Worm (Caenorhabditis elegans) whole organism, L4 larva: ENCODE data around the gene B0272.3.

Experiments used
- F26F4.8 ChIP-seq: fragments of 200-800 bp; sonication (Bioruptor generic); conservative IDR thresholded peaks from 2 replicates; pipeline ENCODE4 v1.3.6; 2022; ENCODE audit warnings: missing genetic modification characterization, missing compliant biosample characterization
- F37D6.2 ChIP-seq: sonication (generic microtip); optimal IDR thresholded peaks from 2 replicates; lab custom pipeline; 2016; ENCODE audit warnings: mild to moderate bottlenecking, missing genetic modification characterization, missing compliant biosample characterization
- F44E2.7 ChIP-seq: fragments of 200-800 bp; sonication (Bioruptor generic); IDR thresholded peaks from 2 replicates; pipeline ENCODE4 v2.1.2; 2022; ENCODE audit warnings: missing genetic modification characterization, missing compliant biosample characterization
- Y48G9A.11 ChIP-seq: fragments of 200-800 bp; sonication (Bioruptor generic); IDR thresholded peaks from 2 replicates; pipeline ENCODE4 v1.3.6; 2022; ENCODE audit warnings: missing genetic modification reagents, missing genetic modification characterization, missing compliant biosample characterization
- aha-1 ChIP-seq: fragments of 150-350 bp; peaks from one replicate; lab custom pipeline; 2014; ENCODE audit warnings: missing biosample characterization, missing genetic modification characterization
- ama-1 ChIP-seq: fragments of 150-350 bp; optimal IDR thresholded peaks from 2 replicates; lab custom pipeline; 2014; ENCODE audit warnings: inconsistent platforms, mixed read lengths
- ceh-44 ChIP-seq: fragments of 200-800 bp; sonication (Bioruptor generic); IDR thresholded peaks from 2 replicates; pipeline ENCODE4 v1.3.6; 2022; ENCODE audit warnings: missing genetic modification reagents, missing genetic modification characterization, missing compliant biosample characterization
- ctbp-1 ChIP-seq: fragments of 200-800 bp; sonication (Bioruptor generic); IDR thresholded peaks from 2 replicates; pipeline ENCODE4 v1.3.6; 2022; ENCODE audit warnings: missing genetic modification reagents, missing genetic modification characterization, missing compliant biosample characterization
- daf-12 ChIP-seq: fragments of 150-350 bp; optimal IDR thresholded peaks from 2 replicates; lab custom pipeline; 2014; ENCODE audit warnings: missing biosample characterization, missing genetic modification reagents, missing genetic modification characterization
- daf-8 ChIP-seq: fragments of 200-800 bp; sonication (Bioruptor generic); IDR thresholded peaks from 2 replicates; pipeline ENCODE4 v1.3.6; 2022; ENCODE audit warnings: missing genetic modification characterization, missing compliant biosample characterization
- duxl-1 ChIP-seq: sonication (generic microtip); optimal IDR thresholded peaks from 2 replicates; lab custom pipeline; 2016; ENCODE audit warnings: mild to moderate bottlenecking, missing genetic modification characterization, moderate library complexity, missing compliant biosample characterization; ENCODE audit not compliant: poor library complexity
- dve-1 ChIP-seq: sonication (generic microtip); optimal IDR thresholded peaks from 2 replicates; lab custom pipeline; 2017; ENCODE audit warnings: antibody characterized with exemption, mild to moderate bottlenecking, missing genetic modification characterization, missing compliant biosample characterization; ENCODE audit not compliant: insufficient read depth
- egl-27 ChIP-seq: sonication (generic microtip); optimal IDR thresholded peaks from 3 replicates; lab custom pipeline; 2017; ENCODE audit warnings: missing biosample characterization, missing genetic modification reagents, missing genetic modification characterization
- egl-43 ChIP-seq: fragments of 200-800 bp; sonication (Bioruptor generic); IDR thresholded peaks from 2 replicates; pipeline ENCODE4 v1.3.6; 2022; ENCODE audit warnings: missing genetic modification reagents, missing genetic modification characterization, missing compliant biosample characterization
- fos-1 ChIP-seq: fragments of 150-350 bp; optimal IDR thresholded peaks from 2 replicates; lab custom pipeline; 2014; ENCODE audit warnings: missing biosample characterization, missing genetic modification characterization
- hlh-11 ChIP-seq: fragments of 200-800 bp; sonication (Bioruptor generic); optimal IDR thresholded peaks from 2 replicates; lab custom pipeline; 2018; ENCODE audit warnings: mild to moderate bottlenecking, missing genetic modification characterization, missing compliant biosample characterization
- hlh-30 ChIP-seq: sonication (generic microtip); optimal IDR thresholded peaks from 2 replicates; lab custom pipeline; 2017; ENCODE audit warnings: antibody characterized with exemption, mild to moderate bottlenecking, missing genetic modification characterization, missing compliant biosample characterization; ENCODE audit not compliant: insufficient read depth
- hmg-1.1 ChIP-seq: fragments of 200-800 bp; sonication (Bioruptor generic); IDR thresholded peaks from 2 replicates; pipeline ENCODE4 v1.3.6; 2022; ENCODE audit warnings: missing genetic modification reagents, missing genetic modification characterization, missing compliant biosample characterization
- jun-1 ChIP-seq: fragments of 150-350 bp; optimal IDR thresholded peaks from 2 replicates; lab custom pipeline; 2014; ENCODE audit warnings: missing biosample characterization, missing genetic modification reagents, missing genetic modification characterization
- lin-15B ChIP-seq: fragments of 150-350 bp; sonication (generic microtip); optimal IDR thresholded peaks from 3 replicates; lab custom pipeline; 2014; ENCODE audit warnings: missing biosample characterization, missing genetic modification characterization
- lin-29 ChIP-seq: fragments of 200-800 bp; sonication (Bioruptor generic); IDR thresholded peaks from 2 replicates; pipeline ENCODE4 v1.3.6; 2022; ENCODE audit warnings: missing genetic modification reagents, missing genetic modification characterization, missing compliant biosample characterization
- lin-38 ChIP-seq: fragments of 200-800 bp; sonication (Bioruptor generic); IDR thresholded peaks from 2 replicates; pipeline ENCODE4 v1.3.6; 2022; ENCODE audit warnings: missing genetic modification reagents, missing genetic modification characterization, missing compliant biosample characterization
- madf-9 ChIP-seq: fragments of 200-800 bp; sonication (Bioruptor generic); conservative IDR thresholded peaks from 2 replicates; pipeline ENCODE4 v1.3.6; 2022; ENCODE audit warnings: missing genetic modification reagents, missing genetic modification characterization, missing compliant biosample characterization
- mdt-29 ChIP-seq: fragments of 200-800 bp; sonication (Bioruptor generic); IDR thresholded peaks from 2 replicates; pipeline ENCODE4 v1.3.6; 2022; ENCODE audit warnings: missing genetic modification reagents, missing genetic modification characterization, missing compliant biosample characterization
- nhr-10 ChIP-seq: fragments of 150-350 bp; optimal IDR thresholded peaks from 2 replicates; lab custom pipeline; 2014; ENCODE audit warnings: missing biosample characterization, missing genetic modification characterization
- nhr-11 ChIP-seq: fragments of 150-350 bp; optimal IDR thresholded peaks from 2 replicates; lab custom pipeline; 2014; ENCODE audit warnings: missing biosample characterization, missing genetic modification characterization
- nhr-237 ChIP-seq: sonication (generic microtip); optimal IDR thresholded peaks from 2 replicates; lab custom pipeline; 2017; ENCODE audit warnings: missing biosample characterization, missing genetic modification characterization
- nhr-28 ChIP-seq: fragments of 150-350 bp; optimal IDR thresholded peaks from 2 replicates; lab custom pipeline; 2014; ENCODE audit warnings: missing biosample characterization, missing genetic modification characterization
- nhr-41 ChIP-seq: fragments of 200-800 bp; sonication (Bioruptor generic); IDR thresholded peaks from 2 replicates; pipeline ENCODE4 v1.3.6; 2022; ENCODE audit warnings: missing genetic modification reagents, missing genetic modification characterization, missing compliant biosample characterization
- nhr-48 ChIP-seq: sonication (generic microtip); optimal IDR thresholded peaks from 2 replicates; lab custom pipeline; 2016; ENCODE audit warnings: mild to moderate bottlenecking, missing genetic modification characterization, missing compliant biosample characterization
- nhr-6 ChIP-seq: fragments of 150-350 bp; optimal IDR thresholded peaks from 2 replicates; lab custom pipeline; 2014; ENCODE audit warnings: missing biosample characterization, missing genetic modification characterization
- nhr-76 ChIP-seq: fragments of 150-350 bp; optimal IDR thresholded peaks from 2 replicates; lab custom pipeline; 2014; ENCODE audit warnings: missing biosample characterization, missing genetic modification characterization
- nhr-77 ChIP-seq: fragments of 150-350 bp; optimal IDR thresholded peaks from 2 replicates; lab custom pipeline; 2014; ENCODE audit warnings: missing biosample characterization, missing genetic modification characterization
- pha-4 ChIP-seq, 2 experiments: fragments of 150-350 bp in 1 of 2; fragments of 200-800 bp in 1 of 2; sonication (Bioruptor generic) in 1 of 2; IDR thresholded peaks in 1 of 2; optimal IDR thresholded peaks in 1 of 2; 2 replicates each; pipeline versions ENCODE4 v1.3.6 to Lab custom; 2014 to 2022; ENCODE audit warnings: missing genetic modification characterization in 2 of 2, missing genetic modification reagents in 2 of 2, missing biosample characterization in 1 of 2, missing compliant biosample characterization in 1 of 2
- php-3 ChIP-seq: fragments of 200-800 bp; sonication (Bioruptor generic); IDR thresholded peaks from 2 replicates; pipeline ENCODE4 v1.3.6; 2022; ENCODE audit warnings: missing genetic modification reagents, missing genetic modification characterization, missing compliant biosample characterization
- pqm-1 ChIP-seq: sonication (generic microtip); optimal IDR thresholded peaks from 2 replicates; lab custom pipeline; 2017; ENCODE audit warnings: missing biosample characterization, missing genetic modification characterization
- rbr-2 ChIP-seq: sonication (generic microtip); optimal IDR thresholded peaks from 2 replicates; lab custom pipeline; 2016; ENCODE audit warnings: missing genotype, missing genetic modification characterization, missing compliant biosample characterization
- saeg-2 ChIP-seq: fragments of 200-800 bp; sonication (Bioruptor generic); IDR thresholded peaks from 2 replicates; pipeline ENCODE4 v1.3.6; 2022; ENCODE audit warnings: missing genetic modification reagents, missing genetic modification characterization, missing compliant biosample characterization
- set-16 ChIP-seq: fragments of 200-800 bp; sonication (Bioruptor generic); IDR thresholded peaks from 2 replicates; pipeline ENCODE4 v1.3.6; 2022; ENCODE audit warnings: missing genetic modification reagents, missing genetic modification characterization, missing compliant biosample characterization
- skn-1 ChIP-seq: fragments of 150-350 bp; optimal IDR thresholded peaks from 2 replicates; lab custom pipeline; 2014; ENCODE audit warnings: missing biosample characterization, missing genetic modification characterization
- unc-39 ChIP-seq: sonication (generic microtip); optimal IDR thresholded peaks from 2 replicates; lab custom pipeline; 2017; ENCODE audit warnings: missing biosample characterization, missing genetic modification characterization
- unc-62 ChIP-seq, 3 experiments: fragments of 150-350 bp in 1 of 3; sonication (generic microtip); optimal IDR thresholded peaks in 2 of 3; peaks in 1 of 3; 1 replicate in 1 of 3; 2 replicates in 2 of 3; lab custom pipeline; 2014 to 2017; ENCODE audit warnings: missing biosample characterization in 3 of 3, missing genetic modification characterization in 3 of 3, missing genetic modification reagents in 3 of 3, missing genotype in 1 of 3
- vab-7 ChIP-seq: fragments of 200-800 bp; sonication (Bioruptor generic); IDR thresholded peaks from 2 replicates; pipeline ENCODE4 v1.3.6; 2022; ENCODE audit warnings: missing genetic modification reagents, missing genetic modification characterization, missing compliant biosample characterization
- zfp-2 ChIP-seq: sonication (generic microtip); optimal IDR thresholded peaks from 2 replicates; lab custom pipeline; 2016; ENCODE audit warnings: mild to moderate bottlenecking, missing genetic modification characterization, missing compliant biosample characterization
- zip-2 ChIP-seq: fragments of 150-350 bp; optimal IDR thresholded peaks from 2 replicates; lab custom pipeline; 2014; ENCODE audit warnings: missing biosample characterization, missing genetic modification characterization

The B0272.3 gene

DNA sequence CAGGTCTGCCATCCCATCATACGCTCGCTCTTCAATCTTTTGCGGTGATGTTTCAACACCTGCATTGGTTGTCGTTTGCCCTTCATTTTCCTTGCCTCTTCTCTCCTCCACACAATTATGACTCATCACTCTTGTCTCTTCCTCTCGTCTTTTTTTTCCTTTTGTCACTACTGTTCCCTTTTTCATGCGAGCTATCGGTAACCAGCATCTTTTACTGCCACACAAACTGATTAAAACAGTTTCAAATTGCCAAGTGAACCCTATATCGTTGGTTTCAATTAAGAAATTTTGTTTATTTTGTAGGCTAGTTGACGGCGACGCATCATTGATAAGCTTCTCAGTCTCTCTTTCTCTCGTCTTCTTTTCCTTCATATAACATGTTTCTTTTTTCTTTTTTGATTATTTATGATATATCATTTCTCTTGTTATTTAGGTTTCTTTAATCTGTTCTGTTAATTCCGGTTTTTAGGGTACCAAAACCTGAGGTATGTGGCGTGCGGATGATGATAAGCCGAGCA is 15.0 kb downstream of the B0272.3 start, which contains the start of gene ZK899.1 (continued):
- TF ChIP-seq php-3 (GFP tag; lab: Robert Waterston, UW) (no peak), F44E2.7 (GFP tag; lab: Robert Waterston, UW) (no peak), duxl-1 (tag; lab: Kevin White, UChicago) (no peak), Y48G9A.11 (no peak), lin-29 (GFP tag; lab: Robert Waterston, UW) (no peak), dve-1 (tag; lab: Kevin White, UChicago) (peak; percentile 63), lin-38 (GFP tag; lab: Robert Waterston, UW) (no peak), ama-1 (lab: Kevin White, UChicago) (no peak), nhr-6 (peak; percentile 67), madf-9 (no peak), nhr-10 (no peak), F37D6.2 (no peak), zfp-2 (no peak), egl-43 (no peak), pha-4 (GFP tag; IDR thresholded peaks at IDR 0.05; lab: Robert Waterston, UW) (no peak), pha-4 (tag; optimal IDR thresholded peaks at IDR 0.05; lab: Kevin White, UChicago) (no peak), hmg-1.1 (GFP tag; lab: Robert Waterston, UW) (no peak), ceh-44 (GFP tag; lab: Robert Waterston, UW) (no peak), lin-15B (tag; lab: Kevin White, UChicago) (no peak), ctbp-1 (no peak), set-16 (no peak), aha-1 (tag; lab: Kevin White, UChicago) (no peak), nhr-76 (tag; lab: Kevin White, UChicago) (no peak), fos-1 (tag; lab: Kevin White, UChicago) (no peak), rbr-2 (tag; lab: Kevin White, UChicago) (peak; percentile 27), egl-27 (no peak), hlh-11 (tag; lab: Kevin White, UChicago) (peak; percentile 84), daf-12 (no peak), nhr-48 (peak; percentile 20), nhr-41 (GFP tag; lab: Robert Waterston, UW) (no peak), saeg-2 (GFP tag; lab: Robert Waterston, UW) (no peak), unc-62 (GFP tag; optimal IDR thresholded peaks at IDR 0.05 in 1 of 2; lab: Kevin White, UChicago) (peak in 1 of 2 experiments; percentile 86), unc-62 (tag; optimal IDR thresholded peaks at IDR 0.05; lab: Kevin White, UChicago) (no peak), zip-2 (tag; lab: Kevin White, UChicago) (no peak), nhr-11 (no peak), nhr-77 (no peak), vab-7 (GFP tag; lab: Robert Waterston, UW) (no peak), daf-8 (GFP tag; lab: Robert Waterston, UW) (no peak), nhr-28 (peak; percentile 77), F26F4.8 (GFP tag; lab: Robert Waterston, UW) (no peak), nhr-237 (tag; lab: Kevin White, UChicago) (no peak), skn-1 (no peak), hlh-30 (tag; lab: Kevin White, UChicago) (peak; percentile 10), mdt-29 (GFP tag; lab: Robert Waterston, UW) (no peak), pqm-1 (tag; lab: Kevin White, UChicago) (peak; percentile 81), jun-1 (tag; lab: Kevin White, UChicago) (peak; percentile 62), unc-39 (tag; lab: Kevin White, UChicago) (no peak)
